Fruit fly (Drosophila melanogaster) whole organism, embryonic: ENCODE measurements around the gene CG15803.
A peak's percentile ranks its signal among the peaks of the same experiment; 100 is the strongest.

Source experiments
- Ada2b ChIP-seq: fragments of 200-800 bp; sonication (Bioruptor generic); IDR thresholded peaks from 2 replicates; pipeline ENCODE4 v1.3.6; 2022; ENCODE audit warnings: missing biosample characterization, missing genetic modification characterization
- Adf1 ChIP-seq: fragments of 200-800 bp; sonication (Bioruptor generic); IDR thresholded peaks from 2 replicates; pipeline ENCODE4 v1.3.6; 2022; ENCODE audit warnings: missing biosample characterization, missing genetic modification characterization
- Antp ChIP-seq: fragments of 200-800 bp; sonication (Bioruptor generic); optimal IDR thresholded peaks from 3 replicates; lab custom pipeline; 2016; ENCODE audit warnings: missing biosample characterization, missing genetic modification characterization
- CG10462 ChIP-seq: fragments of 200-800 bp; sonication (Bioruptor generic); optimal IDR thresholded peaks from 2 replicates; lab custom pipeline; 2016; ENCODE audit warnings: missing biosample characterization, missing genetic modification characterization
- CG10654 ChIP-seq: fragments of 200-800 bp; sonication (Bioruptor generic); optimal IDR thresholded peaks from 2 replicates; lab custom pipeline; 2016; ENCODE audit warnings: missing biosample characterization, missing genetic modification characterization
- CG10959 ChIP-seq: fragments of 200-800 bp; sonication (Bioruptor generic); IDR thresholded peaks from 2 replicates; pipeline ENCODE4 v1.3.6; 2022; ENCODE audit warnings: missing biosample characterization, missing genetic modification characterization
- CG11504 ChIP-seq: fragments of 200-800 bp; sonication (Bioruptor generic); optimal IDR thresholded peaks from 3 replicates; lab custom pipeline; 2019; ENCODE audit warnings: missing biosample characterization, mild to moderate bottlenecking, missing genetic modification characterization, moderate library complexity
- CG12104 ChIP-seq: fragments of 200-800 bp; sonication (Bioruptor generic); optimal IDR thresholded peaks from 3 replicates; lab custom pipeline; 2016; ENCODE audit warnings: missing biosample characterization, missing genetic modification characterization
- CG12942 ChIP-seq: fragments of 200-800 bp; sonication (Bioruptor generic); optimal IDR thresholded peaks from 3 replicates; lab custom pipeline; 2016; ENCODE audit warnings: missing biosample characterization, missing genetic modification characterization
- CG16813 ChIP-seq: fragments of 200-800 bp; sonication (Bioruptor generic); IDR thresholded peaks from 3 replicates; pipeline ENCODE4 v1.3.6; 2022; ENCODE audit warnings: missing biosample characterization, missing genetic modification characterization; ENCODE audit not compliant: partially characterized antibody
- CG17359 ChIP-seq: fragments of 200-800 bp; sonication (Bioruptor generic); optimal IDR thresholded peaks from 3 replicates; lab custom pipeline; 2018; ENCODE audit warnings: missing biosample characterization, mild to moderate bottlenecking, missing genetic modification characterization, moderate library complexity
- CG18262 ChIP-seq: fragments of 200-800 bp; optimal IDR thresholded peaks from 3 replicates; lab custom pipeline; 2019; ENCODE audit warnings: missing biosample characterization, mild to moderate bottlenecking, missing genetic modification characterization, moderate library complexity
- CG2129 ChIP-seq: fragments of 200-800 bp; sonication (Bioruptor generic); IDR thresholded peaks from 2 replicates; pipeline ENCODE4 v1.3.6; 2022; ENCODE audit warnings: missing biosample characterization, missing genetic modification characterization; ENCODE audit not compliant: partially characterized antibody
- CG4328 ChIP-seq: fragments of 200-800 bp; sonication (Bioruptor generic); optimal IDR thresholded peaks from 3 replicates; lab custom pipeline; 2017; ENCODE audit warnings: missing biosample characterization, missing genetic modification reagents, missing genetic modification characterization
- CG4424 ChIP-seq: fragments of 200-800 bp; sonication (Bioruptor generic); optimal IDR thresholded peaks from 3 replicates; lab custom pipeline; 2016; ENCODE audit warnings: missing biosample characterization, missing genetic modification characterization
- CG6272 ChIP-seq: fragments of 200-800 bp; sonication (Bioruptor generic); IDR thresholded peaks from 2 replicates; pipeline ENCODE4 v1.3.6; 2022; ENCODE audit warnings: missing biosample characterization, missing genetic modification characterization
- CG6791 ChIP-seq: fragments of 200-800 bp; sonication (Bioruptor generic); IDR thresholded peaks from 3 replicates; pipeline ENCODE4 v1.3.6; 2022; ENCODE audit warnings: missing biosample characterization, missing genetic modification characterization; ENCODE audit not compliant: partially characterized antibody
- CG6813 ChIP-seq: fragments of 200-800 bp; sonication (Bioruptor generic); optimal IDR thresholded peaks from 2 replicates; lab custom pipeline; 2017; ENCODE audit warnings: missing biosample characterization, missing genetic modification characterization, mild to moderate bottlenecking, moderate library complexity, missing genetic modification reagents
- CG7745 ChIP-seq: fragments of 200-800 bp; sonication (Bioruptor generic); optimal IDR thresholded peaks from 2 replicates; lab custom pipeline; 2018; ENCODE audit warnings: missing biosample characterization, mild to moderate bottlenecking, missing genetic modification characterization, moderate library complexity
- Dip3 ChIP-seq: fragments of 200-800 bp; sonication (Bioruptor generic); optimal IDR thresholded peaks from 3 replicates; lab custom pipeline; 2016; ENCODE audit warnings: missing biosample characterization, missing genetic modification characterization
- E2f2 ChIP-seq: fragments of 200-800 bp; sonication (Bioruptor generic); IDR thresholded peaks from 2 replicates; pipeline ENCODE4 v1.3.6; 2022; ENCODE audit warnings: missing biosample characterization, missing genetic modification characterization
- Elba2 ChIP-seq: fragments of 200-800 bp; sonication (Bioruptor generic); optimal IDR thresholded peaks from 3 replicates; lab custom pipeline; 2016; ENCODE audit warnings: missing biosample characterization, missing genetic modification characterization
- Gsc ChIP-seq: fragments of 200-800 bp; sonication (Bioruptor generic); IDR thresholded peaks from 2 replicates; pipeline ENCODE4 v1.3.6; 2022; ENCODE audit warnings: missing biosample characterization, missing genetic modification characterization
- Hmr ChIP-seq: fragments of 200-800 bp; sonication (Bioruptor generic); optimal IDR thresholded peaks from 3 replicates; lab custom pipeline; 2017; ENCODE audit warnings: mild to moderate bottlenecking, missing biosample characterization, missing genetic modification reagents, missing genetic modification characterization
- Sox100B ChIP-seq: fragments of 200-800 bp; sonication (Bioruptor generic); optimal IDR thresholded peaks from 3 replicates; lab custom pipeline; 2018; ENCODE audit warnings: missing biosample characterization, mild to moderate bottlenecking, missing genetic modification characterization
- Stat92E ChIP-seq, 3 experiments: fragments of >200 bp in 2 of 3; fragments of 200-800 bp in 1 of 3; sonication (Bioruptor generic) in 1 of 3; optimal IDR thresholded peaks; 2 replicates each; lab custom pipeline; 2017 to 2019; ENCODE audit warnings: missing biosample characterization in 3 of 3, missing genetic modification characterization in 3 of 3, mild to moderate bottlenecking in 1 of 3, moderate library complexity in 1 of 3
- bab2 ChIP-seq: fragments of 200-800 bp; sonication (Bioruptor generic); optimal IDR thresholded peaks from 2 replicates; lab custom pipeline; 2016; ENCODE audit warnings: missing biosample characterization, missing genetic modification characterization
- bbx ChIP-seq: fragments of 200-800 bp; sonication (Bioruptor generic); IDR thresholded peaks from 2 replicates; pipeline ENCODE4 v1.3.6; 2022; ENCODE audit warnings: missing biosample characterization, missing genetic modification characterization; ENCODE audit not compliant: partially characterized antibody
- bsh ChIP-seq, 2 experiments: fragments of 200-800 bp; sonication (Bioruptor generic); optimal IDR thresholded peaks; 2 replicates each; lab custom pipeline; 2017 to 2018; ENCODE audit warnings: mild to moderate bottlenecking in 2 of 2, missing biosample characterization in 2 of 2, missing genetic modification characterization in 2 of 2, moderate library complexity in 1 of 2
- chif ChIP-seq, 2 experiments: fragments of 200-800 bp; sonication (Bioruptor generic); optimal IDR thresholded peaks; 3 replicates each; lab custom pipeline; 2016; ENCODE audit warnings: missing biosample characterization in 2 of 2, missing genetic modification characterization in 2 of 2
- chinmo ChIP-seq: fragments of 200-800 bp; sonication (Bioruptor generic); IDR thresholded peaks from 4 replicates; pipeline ENCODE4 v1.3.6; 2022; ENCODE audit warnings: missing biosample characterization, missing genetic modification characterization; ENCODE audit not compliant: partially characterized antibody
- corto ChIP-seq: fragments of 200-800 bp; sonication (Bioruptor generic); optimal IDR thresholded peaks from 2 replicates; lab custom pipeline; 2016; ENCODE audit warnings: missing biosample characterization, mild to moderate bottlenecking, missing genetic modification characterization, moderate library complexity
- crc ChIP-seq: fragments of 200-800 bp; sonication (Bioruptor generic); optimal IDR thresholded peaks from 2 replicates; lab custom pipeline; 2016; ENCODE audit warnings: missing biosample characterization, missing genetic modification characterization
- ems ChIP-seq: fragments of 200-800 bp; sonication (Bioruptor generic); optimal IDR thresholded peaks from 3 replicates; lab custom pipeline; 2016; ENCODE audit warnings: missing biosample characterization, missing genetic modification characterization
- grau ChIP-seq: fragments of 200-800 bp; optimal IDR thresholded peaks from 3 replicates; lab custom pipeline; 2019; ENCODE audit warnings: missing biosample characterization, mild to moderate bottlenecking, missing genetic modification characterization, moderate library complexity
- gro ChIP-seq: fragments of 200-800 bp; sonication (Bioruptor generic); optimal IDR thresholded peaks from 2 replicates; lab custom pipeline; 2016; ENCODE audit warnings: missing biosample characterization, missing genetic modification characterization
- ham ChIP-seq: fragments of 200-800 bp; sonication (Bioruptor generic); IDR thresholded peaks from 2 replicates; pipeline ENCODE4 v1.3.6; 2022; ENCODE audit warnings: missing biosample characterization, missing genetic modification characterization
- hbn ChIP-seq: fragments of 200-800 bp; sonication (Bioruptor generic); IDR thresholded peaks from 2 replicates; pipeline ENCODE4 v1.3.6; 2022; ENCODE audit warnings: missing biosample characterization, missing genetic modification characterization; ENCODE audit not compliant: partially characterized antibody
- jigr1 ChIP-seq: fragments of 200-800 bp; sonication (Bioruptor generic); IDR thresholded peaks from 3 replicates; pipeline ENCODE4 v1.3.6; 2022; ENCODE audit warnings: missing biosample characterization, missing genetic modification characterization
- klu ChIP-seq: fragments of 200-800 bp; sonication (Bioruptor generic); IDR thresholded peaks from 2 replicates; pipeline ENCODE4 v1.3.6; 2022; ENCODE audit warnings: missing biosample characterization, missing genetic modification characterization
- nom ChIP-seq: fragments of 200-800 bp; sonication (Bioruptor generic); optimal IDR thresholded peaks from 2 replicates; lab custom pipeline; 2017; ENCODE audit warnings: missing biosample characterization, missing genetic modification characterization, mild to moderate bottlenecking, moderate library complexity, missing genetic modification reagents
- pho ChIP-seq: fragments of 200-800 bp; sonication (Bioruptor generic); optimal IDR thresholded peaks from 2 replicates; lab custom pipeline; 2016; ENCODE audit warnings: missing biosample characterization, missing genetic modification characterization
- prd ChIP-seq, 3 experiments: fragments of >200 bp in 2 of 3; fragments of 200-800 bp in 1 of 3; sonication (Bioruptor generic) in 1 of 3; optimal IDR thresholded peaks in 2 of 3; IDR thresholded peaks in 1 of 3; 2 replicates in 2 of 3; 3 replicates in 1 of 3; pipeline versions ENCODE4 v1.3.6 to Lab custom; 2017 to 2022; ENCODE audit warnings: missing biosample characterization in 1 of 3, missing genetic modification characterization in 1 of 3
- repo ChIP-seq: fragments of 200-800 bp; sonication (Bioruptor generic); optimal IDR thresholded peaks from 2 replicates; lab custom pipeline; 2016; ENCODE audit warnings: missing biosample characterization, missing genetic modification characterization
- sr ChIP-seq: fragments of 200-800 bp; sonication (Bioruptor generic); IDR thresholded peaks from 3 replicates; pipeline ENCODE4 v1.3.6; 2022; ENCODE audit warnings: missing biosample characterization, missing genetic modification characterization
- tll ChIP-seq, 2 experiments: fragments of 200-800 bp in 1 of 2; fragments of >200 bp in 1 of 2; sonication (Bioruptor generic) in 1 of 2; optimal IDR thresholded peaks; 2 replicates each; lab custom pipeline; 2017 to 2019; ENCODE audit warnings: missing biosample characterization in 2 of 2, missing genetic modification characterization in 2 of 2, mild to moderate bottlenecking in 1 of 2, moderate library complexity in 1 of 2
- ttk ChIP-seq: fragments of 200-800 bp; sonication (Bioruptor generic); IDR thresholded peaks from 2 replicates; pipeline ENCODE4 v2.1.2; 2022; ENCODE audit warnings: missing biosample characterization, missing genetic modification characterization
- tx ChIP-seq: fragments of 200-800 bp; sonication (Bioruptor generic); optimal IDR thresholded peaks from 2 replicates; lab custom pipeline; 2016; ENCODE audit warnings: missing biosample characterization, missing genetic modification characterization
- yki ChIP-seq: fragments of >200 bp; optimal IDR thresholded peaks from 3 replicates; lab custom pipeline; 2018

The CG15803 gene

dm6 chr3R:18298298-18298899 is 62.1 kb downstream of the CG15803 start (continued):
- TF ChIP-seq Hmr (GFP tag; lab: Kevin White, UChicago) (peak; percentile 37), CG2129 (no peak), grau (tag; lab: Kevin White, UChicago) (no peak), CG18262 (tag; lab: Kevin White, UChicago) (no peak), tx (GFP tag; lab: Kevin White, UChicago) (peak; percentile 17), ham (GFP tag; lab: Robert Waterston, UW) (no peak), CG10959 (GFP tag; lab: Robert Waterston, UW) (no peak), Antp (GFP tag; lab: Kevin White, UChicago) (no peak), repo (GFP tag; lab: Kevin White, UChicago) (no peak), Dip3 (GFP tag; lab: Kevin White, UChicago) (peak; percentile 18), CG6272 (no peak), chif (GFP tag; optimal IDR thresholded peaks at IDR 0.05; lab: Kevin White, UChicago) (no peak), CG4424 (GFP tag; lab: Kevin White, UChicago) (no peak), yki (lab: Kevin White, UChicago) (no peak), CG11504 (no peak), Gsc (no peak), bab2 (GFP tag; lab: Kevin White, UChicago) (no peak), nom (peak; percentile 26), gro (GFP tag; lab: Kevin White, UChicago) (no peak), corto (GFP tag; lab: Kevin White, UChicago) (no peak), CG7745 (no peak), ttk (GFP tag; lab: Robert Waterston, UW) (peak; percentile 39; the same call in 1 of the 2 replicates), CG4328 (GFP tag; lab: Kevin White, UChicago) (no peak), prd (optimal IDR thresholded peaks at IDR 0.05; lab: Kevin White, UChicago) (no peak), prd (GFP tag; IDR thresholded peaks at IDR 0.05; lab: Robert Waterston, UW) (peak; percentile 58), ems (GFP tag; lab: Kevin White, UChicago) (peak; percentile 22), CG6813 (GFP tag; lab: Kevin White, UChicago) (no peak), CG12104 (GFP tag; lab: Kevin White, UChicago) (no peak), klu (no peak), CG17359 (tag; lab: Kevin White, UChicago) (peak; percentile 3), CG10654 (no peak), E2f2 (GFP tag; lab: Robert Waterston, UW) (no peak), Stat92E (GFP tag; optimal IDR thresholded peaks at IDR 0.05; lab: Kevin White, UChicago) (no peak), CG16813 (GFP tag; lab: Robert Waterston, UW) (no peak), bbx (GFP tag; lab: Robert Waterston, UW) (peak; percentile 23; the same call in 1 of the 2 replicates), Ada2b (GFP tag; lab: Robert Waterston, UW) (no peak), pho (no peak), Elba2 (no peak), CG10462 (no peak), crc (no peak), hbn (GFP tag; lab: Robert Waterston, UW) (no peak), Sox100B (GFP tag; lab: Kevin White, UChicago) (no peak), bsh (GFP tag; optimal IDR thresholded peaks at IDR 0.05; lab: Kevin White, UChicago) (peak in 1 of 2 experiments; percentile 4), CG12942 (no peak), sr (GFP tag; lab: Robert Waterston, UW) (no peak), Adf1 (GFP tag; lab: Robert Waterston, UW) (peak; percentile 38; the same call in 1 of the 2 replicates), jigr1 (GFP tag; lab: Robert Waterston, UW) (no peak), chinmo (GFP tag; lab: Robert Waterston, UW) (peak; percentile 60; the same call in 2 of the 4 replicates), tll (GFP tag; optimal IDR thresholded peaks at IDR 0.05; lab: Kevin White, UChicago) (peak in 1 of 2 experiments; percentile 57), CG6791 (GFP tag; lab: Robert Waterston, UW) (peak; percentile 19; the same call in 1 of the 3 replicates)
